Fruit fly (Drosophila melanogaster) whole organism, adult: ENCODE data around the gene CG4080.
A peak's percentile ranks its signal among the peaks of the same experiment; 100 is the strongest.

Experiments
- CG11617 ChIP-seq: fragments of 200-800 bp; sonication (Bioruptor generic); optimal IDR thresholded peaks from 2 replicates; lab custom pipeline; 2017; ENCODE audit warnings: mild to moderate bottlenecking, missing biosample characterization, missing genetic modification reagents, missing genetic modification characterization
- CG12768 ChIP-seq: fragments of 200-800 bp; sonication (Bioruptor generic); optimal IDR thresholded peaks from 2 replicates; lab custom pipeline; 2017; ENCODE audit warnings: missing biosample characterization, missing genetic modification characterization, mild to moderate bottlenecking, moderate library complexity, missing genetic modification reagents
- CG14711 ChIP-seq: fragments of 200-800 bp; sonication (Bioruptor generic); optimal IDR thresholded peaks from 2 replicates; lab custom pipeline; 2018; ENCODE audit warnings: missing biosample characterization, mild to moderate bottlenecking, missing genetic modification characterization, moderate library complexity
- CG1620 ChIP-seq: fragments of 200-800 bp; sonication (Bioruptor generic); optimal IDR thresholded peaks from 2 replicates; lab custom pipeline; 2016; ENCODE audit warnings: missing biosample characterization, missing genetic modification characterization
- CG33017 ChIP-seq: fragments of 200-800 bp; sonication (Bioruptor generic); optimal IDR thresholded peaks from 2 replicates; lab custom pipeline; 2018; ENCODE audit warnings: missing biosample characterization, mild to moderate bottlenecking, missing genetic modification characterization, moderate library complexity
- CG5204 ChIP-seq: fragments of 200-800 bp; sonication (Bioruptor generic); optimal IDR thresholded peaks from 2 replicates; lab custom pipeline; 2016; ENCODE audit warnings: missing biosample characterization, missing genetic modification characterization
- CG7045 ChIP-seq: fragments of 200-800 bp; sonication (Bioruptor generic); optimal IDR thresholded peaks from 2 replicates; lab custom pipeline; 2017; ENCODE audit warnings: missing biosample characterization, mild to moderate bottlenecking, missing genetic modification characterization
- CG7101 ChIP-seq: fragments of 200-800 bp; sonication (Bioruptor generic); optimal IDR thresholded peaks from 2 replicates; lab custom pipeline; 2018; ENCODE audit warnings: missing biosample characterization, mild to moderate bottlenecking, missing genetic modification characterization, moderate library complexity
- Clk ChIP-seq: fragments of 200-800 bp; sonication (Bioruptor generic); optimal IDR thresholded peaks from 2 replicates; lab custom pipeline; 2017; ENCODE audit warnings: missing biosample characterization, missing genetic modification characterization
- Crg-1 ChIP-seq: fragments of 200-800 bp; sonication (Bioruptor generic); optimal IDR thresholded peaks from 2 replicates; lab custom pipeline; 2016; ENCODE audit warnings: missing biosample characterization, missing genetic modification characterization
- Hr96 ChIP-seq: fragments of 200-800 bp; sonication (Bioruptor generic); optimal IDR thresholded peaks from 2 replicates; lab custom pipeline; 2016; ENCODE audit warnings: missing biosample characterization, missing genetic modification characterization
- Mnt ChIP-seq: fragments of 200-800 bp; sonication (Bioruptor generic); optimal IDR thresholded peaks from 2 replicates; lab custom pipeline; 2016; ENCODE audit warnings: missing biosample characterization, mild to moderate bottlenecking, missing genetic modification characterization
- bab1 ChIP-seq: fragments of 200-800 bp; sonication (Bioruptor generic); optimal IDR thresholded peaks from 3 replicates; lab custom pipeline; 2019; ENCODE audit warnings: missing biosample characterization, mild to moderate bottlenecking, missing genetic modification characterization, moderate library complexity
- cic ChIP-seq: fragments of 200-800 bp; sonication (Bioruptor generic); optimal IDR thresholded peaks from 2 replicates; lab custom pipeline; 2017; ENCODE audit warnings: missing biosample characterization, mild to moderate bottlenecking, missing genetic modification characterization, moderate library complexity
- cnc ChIP-seq, 2 experiments: fragments of >200 bp; optimal IDR thresholded peaks; 2 replicates each; lab custom pipeline; 2017
- kay ChIP-seq: fragments of 200-800 bp; sonication (Bioruptor generic); peaks from one replicate; lab custom pipeline; 2016; ENCODE audit warnings: missing biosample characterization, missing genetic modification characterization, borderline replicate concordance
- ovo ChIP-seq: fragments of 200-800 bp; sonication (Bioruptor generic); optimal IDR thresholded peaks from 2 replicates; lab custom pipeline; 2016; ENCODE audit warnings: missing biosample characterization, missing genetic modification characterization
- pad ChIP-seq: fragments of 200-800 bp; sonication (Bioruptor generic); optimal IDR thresholded peaks from 3 replicates; lab custom pipeline; 2017; ENCODE audit warnings: missing biosample characterization, missing genetic modification characterization, mild to moderate bottlenecking, moderate library complexity, missing genetic modification reagents
- tj ChIP-seq: fragments of 200-800 bp; sonication (Bioruptor generic); optimal IDR thresholded peaks from 3 replicates; lab custom pipeline; 2017; ENCODE audit warnings: missing biosample characterization, mild to moderate bottlenecking, missing genetic modification characterization, moderate library complexity
- toe ChIP-seq: fragments of 200-800 bp; sonication (Bioruptor generic); optimal IDR thresholded peaks from 2 replicates; lab custom pipeline; 2016; ENCODE audit warnings: missing biosample characterization, missing genetic modification characterization

CG4080 gene

dm6 chr3L:9358713-9359040 is 40.4 kb downstream of the CG4080 start, which contains the start of the genes UGP and Svip:
UGP (minus strand) TSS chr3L:9358935.
Svip (plus strand) TSS chr3L:9358999.
- no peak for TF ChIP-seq Hr96 (GFP tag; lab: Kevin White, UChicago)
- TF ChIP-seq CG7045: peak; percentile 14
- no peak for TF ChIP-seq CG33017 (tag; lab: Kevin White, UChicago)
- peak; percentile 63 for TF ChIP-seq CG14711 (tag; lab: Kevin White, UChicago)
- no peak for TF ChIP-seq toe
- TF ChIP-seq cic (GFP tag; lab: Kevin White, UChicago): no peak
- TF ChIP-seq CG7101: peak; percentile 38
- TF ChIP-seq cnc (optimal IDR thresholded peaks at IDR 0.05; lab: Kevin White, UChicago): no peak
- TF ChIP-seq bab1 (GFP tag; lab: Kevin White, UChicago): peak; percentile 65
- peak; percentile 49 for TF ChIP-seq Mnt (GFP tag; lab: Kevin White, UChicago)
- TF ChIP-seq CG1620: no peak
- no peak for TF ChIP-seq Crg-1
- TF ChIP-seq CG12768 (GFP tag; lab: Kevin White, UChicago): no peak
- peak; percentile 76 for TF ChIP-seq kay (GFP tag; lab: Kevin White, UChicago)
- no peak for TF ChIP-seq ovo
- no peak for TF ChIP-seq pad (GFP tag; lab: Kevin White, UChicago)
- no peak for TF ChIP-seq Clk (GFP tag; lab: Kevin White, UChicago)
- TF ChIP-seq CG5204: no peak
- TF ChIP-seq tj (GFP tag; lab: Kevin White, UChicago): peak; percentile 30
- peak; percentile 26 for TF ChIP-seq CG11617 (GFP tag; lab: Kevin White, UChicago)

dm6 chr3L:9357830-9358712 is 41.0 kb downstream of the CG4080 start:
- TF ChIP-seq Mnt (GFP tag; lab: Kevin White, UChicago): peak; percentile 76
- peak; percentile 65 for TF ChIP-seq pad (GFP tag; lab: Kevin White, UChicago)
- no peak for TF ChIP-seq CG12768 (GFP tag; lab: Kevin White, UChicago)
- no peak for TF ChIP-seq cnc (optimal IDR thresholded peaks at IDR 0.05; lab: Kevin White, UChicago)
- no peak for TF ChIP-seq CG7045
- no peak for TF ChIP-seq bab1 (GFP tag; lab: Kevin White, UChicago)
- TF ChIP-seq ovo: peak; percentile 92
- TF ChIP-seq toe: no peak
- TF ChIP-seq Crg-1: no peak
- TF ChIP-seq CG33017 (tag; lab: Kevin White, UChicago): no peak
- TF ChIP-seq Clk (GFP tag; lab: Kevin White, UChicago): no peak
- TF ChIP-seq CG7101: no peak
- no peak for TF ChIP-seq CG1620
- TF ChIP-seq Hr96 (GFP tag; lab: Kevin White, UChicago): no peak
- TF ChIP-seq CG11617 (GFP tag; lab: Kevin White, UChicago): no peak
- TF ChIP-seq tj (GFP tag; lab: Kevin White, UChicago): peak; percentile 76
- no peak for TF ChIP-seq CG14711 (tag; lab: Kevin White, UChicago)
- no peak for TF ChIP-seq kay (GFP tag; lab: Kevin White, UChicago)
- TF ChIP-seq cic (GFP tag; lab: Kevin White, UChicago): peak; percentile 99
- no peak for TF ChIP-seq CG5204

- no peak for TF ChIP-seq CG5204
- TF ChIP-seq Mnt (GFP tag; lab: Kevin White, UChicago): no peak
- TF ChIP-seq ovo: no peak
- no peak for TF ChIP-seq CG7101
- no peak for TF ChIP-seq Crg-1
- no peak for TF ChIP-seq cic (GFP tag; lab: Kevin White, UChicago)
- TF ChIP-seq toe: no peak
- no peak for TF ChIP-seq CG12768 (GFP tag; lab: Kevin White, UChicago)
- no peak for TF ChIP-seq Clk (GFP tag; lab: Kevin White, UChicago)
- no peak for TF ChIP-seq CG1620
- TF ChIP-seq tj (GFP tag; lab: Kevin White, UChicago): no peak
These were observed 42.8 kb downstream of the CG4080 start for dm6 chr3L:9356138-9356753.

dm6 chr3L:9355555-9355954 is 43.5 kb downstream of the CG4080 start:
- peak; percentile 57 for TF ChIP-seq cic (GFP tag; lab: Kevin White, UChicago)
- no peak for TF ChIP-seq cnc (optimal IDR thresholded peaks at IDR 0.05; lab: Kevin White, UChicago)
- TF ChIP-seq CG14711 (tag; lab: Kevin White, UChicago): no peak
- TF ChIP-seq CG11617 (GFP tag; lab: Kevin White, UChicago): no peak
- no peak for TF ChIP-seq tj (GFP tag; lab: Kevin White, UChicago)
- TF ChIP-seq ovo: no peak
- TF ChIP-seq Hr96 (GFP tag; lab: Kevin White, UChicago): no peak
- TF ChIP-seq toe: no peak
- peak; percentile 83 for TF ChIP-seq kay (GFP tag; lab: Kevin White, UChicago)
- TF ChIP-seq Mnt (GFP tag; lab: Kevin White, UChicago): peak; percentile 3
- TF ChIP-seq Crg-1: no peak

dm6 chr3L:9353733-9354132 is 45.3 kb downstream of the CG4080 start, which contains the start of gene CG32040:
CG32040 (plus strand) TSS chr3L:9354033.
- TF ChIP-seq CG33017 (tag; lab: Kevin White, UChicago): no peak
- TF ChIP-seq Clk (GFP tag; lab: Kevin White, UChicago): no peak
- TF ChIP-seq cic (GFP tag; lab: Kevin White, UChicago): no peak
- no peak for TF ChIP-seq Crg-1
- TF ChIP-seq CG1620: no peak
- no peak for TF ChIP-seq CG14711 (tag; lab: Kevin White, UChicago)
- no peak for TF ChIP-seq kay (GFP tag; lab: Kevin White, UChicago)
